Worm (Caenorhabditis elegans): ENCODE measurements around the gene unc-84.

The unc-84 gene

DNA sequence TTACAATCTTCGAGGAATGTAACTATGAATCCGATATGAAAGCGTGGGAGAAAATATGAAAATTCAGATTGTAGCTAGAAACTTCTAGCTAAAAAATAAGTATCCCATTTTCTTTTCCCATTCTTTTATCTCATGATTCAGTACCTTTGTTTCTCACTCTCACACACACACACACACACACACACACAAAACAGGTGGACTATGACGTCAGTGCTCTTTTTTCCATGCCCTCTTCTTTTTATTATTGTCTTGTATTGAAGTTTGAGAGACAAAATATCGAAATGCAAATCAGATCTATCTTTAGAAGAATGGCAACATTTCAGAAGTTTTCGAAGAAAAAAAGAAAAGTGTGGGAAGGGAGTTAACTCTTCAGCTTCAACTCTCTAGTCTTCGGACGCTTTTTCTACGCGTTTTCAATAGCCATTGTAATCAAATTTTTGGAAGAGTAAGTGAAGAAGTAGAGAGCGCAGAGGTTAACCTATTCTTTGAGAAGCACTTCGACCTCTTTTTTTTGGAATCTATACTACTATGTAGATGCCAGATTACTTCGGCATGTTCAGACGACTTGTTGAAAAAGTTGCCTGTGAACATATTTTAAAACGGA lies 49.4 kb downstream of the unc-84 start:
- TF ChIP-seq F13H6.1 (tag; optimal IDR thresholded peaks at IDR 0.05) (no peak), unc-42 (tag; optimal IDR thresholded peaks at IDR 0.05) (peak; percentile 79)

- TF ChIP-seq ets-4 (tag; optimal IDR thresholded peaks at IDR 0.05) (no peak), unc-55 (GFP tag; optimal IDR thresholded peaks at IDR 0.05) (peak; percentile 50), C38D4.7 (GFP tag; optimal IDR thresholded peaks at IDR 0.05) (no peak), ceh-2 (tag; optimal IDR thresholded peaks at IDR 0.05) (no peak), ceh-18 (tag; optimal IDR thresholded peaks at IDR 0.05) (peak; percentile 27)
Measured at ce11 chrX:13637526-13637925, 53.0 kb downstream of the unc-84 start.

DNA sequence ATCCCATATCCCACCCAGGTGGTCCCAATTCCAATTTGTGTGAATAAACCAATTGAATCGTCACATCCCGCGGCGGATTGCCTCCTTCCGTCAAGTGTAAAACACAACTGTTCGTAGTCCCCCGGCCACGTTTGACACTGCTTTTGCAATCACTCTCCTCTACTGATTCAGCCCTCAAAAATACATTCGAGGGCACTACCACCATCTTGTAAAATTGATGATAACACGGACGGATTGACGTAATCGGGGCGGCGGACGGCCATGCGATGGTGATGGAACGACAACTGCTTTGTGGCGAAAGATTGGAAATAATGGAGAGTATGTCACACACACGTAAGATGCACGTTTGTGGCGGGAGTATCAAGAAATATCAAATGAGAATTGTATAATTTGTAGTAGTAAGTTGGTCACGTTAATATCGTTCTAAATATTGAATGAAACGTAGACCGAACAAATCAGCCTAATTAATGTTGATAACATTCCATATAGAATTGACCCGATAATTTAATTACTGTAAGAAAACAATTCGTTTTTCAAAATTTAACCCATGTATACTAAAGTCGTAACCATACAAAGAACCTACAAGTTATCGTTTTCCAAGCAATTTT lies 53.9 kb downstream of the unc-84 start:
- TF ChIP-seq rnt-1 (tag; optimal IDR thresholded peaks at IDR 0.05) (peak; percentile 3), ceh-48 (tag; optimal IDR thresholded peaks at IDR 0.05) (no peak), sox-2 (GFP tag; IDR thresholded peaks at IDR 0.05) (no peak), elt-4 (tag; optimal IDR thresholded peaks at IDR 0.05) (no peak), fax-1 (tag; optimal IDR thresholded peaks at IDR 0.05) (no peak), unc-3 (GFP tag; conservative IDR thresholded peaks at IDR 0.05) (no peak), unc-3 (tag; optimal IDR thresholded peaks at IDR 0.05) (no peak), ztf-16 (tag; optimal IDR thresholded peaks at IDR 0.05) (no peak), ceh-30 (tag; optimal IDR thresholded peaks at IDR 0.05) (no peak), ttx-3 (tag; optimal IDR thresholded peaks at IDR 0.05) (no peak), ahr-1 (tag; optimal IDR thresholded peaks at IDR 0.05) (no peak), tbx-2 (tag; optimal IDR thresholded peaks at IDR 0.05) (no peak), ceh-18 (tag; optimal IDR thresholded peaks at IDR 0.05) (peak; percentile 43), ref-2 (tag; optimal IDR thresholded peaks at IDR 0.05) (no peak), mec-3 (tag; optimal IDR thresholded peaks at IDR 0.05; ENCODE audit: borderline replicate concordance) (no peak), ceh-22 (tag; optimal IDR thresholded peaks at IDR 0.05) (no peak), fkh-6 (tag; optimal IDR thresholded peaks at IDR 0.05) (no peak)
